Fruit fly (Drosophila melanogaster) whole organism, embryonic: ENCODE measurements around the gene CG14341.

Source experiments
- CG6175 ChIP-seq: fragments of 200-800 bp; sonication (Bioruptor generic); IDR thresholded peaks from 3 replicates; pipeline ENCODE4 v1.3.6; 2022; ENCODE audit warnings: missing biosample characterization, missing genetic modification characterization
- MBD-R2 ChIP-seq: fragments of 200-800 bp; sonication (Bioruptor generic); IDR thresholded peaks from 2 replicates; pipeline ENCODE4 v1.3.6; 2022; ENCODE audit warnings: missing biosample characterization, missing genetic modification characterization
- ssp ChIP-seq: fragments of 200-800 bp; sonication (Bioruptor generic); IDR thresholded peaks from 2 replicates; pipeline ENCODE4 v1.3.6; 2022; ENCODE audit warnings: missing biosample characterization, missing genetic modification characterization

DNA sequence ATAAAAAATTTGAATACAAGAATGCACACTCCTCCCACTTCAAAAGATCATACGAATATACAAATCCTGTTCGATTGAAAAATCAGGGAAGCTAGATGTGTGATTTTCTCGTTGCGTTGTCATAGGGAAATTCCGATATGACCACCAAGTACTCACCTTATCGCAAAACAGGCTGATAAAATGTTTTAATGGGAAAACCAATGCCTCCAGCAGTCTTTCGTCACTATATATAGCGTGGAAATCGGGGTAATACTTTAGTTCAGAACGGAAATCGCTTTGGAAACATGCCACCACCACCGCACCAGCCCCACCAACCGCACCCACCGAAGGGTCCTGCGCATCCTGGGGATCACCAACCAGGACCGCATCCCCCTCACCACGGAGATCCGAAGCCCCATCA is 32.9 kb downstream of the CG14341 start, which contains the start of the genes CG5139 and CG43348:
- TF ChIP-seq ssp (GFP tag; lab: Robert Waterston, UW) (no peak), MBD-R2 (no peak), CG6175 (GFP tag; lab: Robert Waterston, UW) (no peak)
